Fruit fly (Drosophila melanogaster): Measurements from ENCODE around the gene Mettl2.

dm6 chr3L:1688569-1688968, 49.5 kb upstream of the Mettl2 start:
- TF ChIP-seq Myc (optimal IDR thresholded peaks at IDR 0.05) (no peak), ttk (optimal IDR thresholded peaks at IDR 0.05) (no peak), h (optimal IDR thresholded peaks at IDR 0.05) (no peak)
